Fruit fly (Drosophila melanogaster): ENCODE data around the gene dlg1.

Gene dlg1

DNA sequence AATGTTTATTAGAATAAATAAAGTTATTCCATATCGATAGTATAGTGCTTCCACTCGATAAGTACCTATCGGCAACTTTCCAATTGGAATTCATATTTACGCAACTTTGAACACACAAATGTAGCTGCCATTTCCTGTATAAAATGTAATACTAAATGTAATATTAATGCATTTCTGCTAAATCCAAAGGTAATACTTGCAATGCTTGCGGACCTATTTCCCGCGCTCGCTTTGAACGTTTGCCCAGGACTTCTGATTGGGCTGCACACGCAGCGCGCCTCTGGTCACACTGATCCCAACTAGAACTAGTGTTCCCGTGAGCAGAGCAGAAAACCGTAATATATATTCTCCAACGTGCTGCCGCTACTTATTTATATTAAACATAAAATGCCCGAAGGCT is at the start of gene dlg1:
TSS of gene dlg1 (plus strand) at position 292 of the 400 bp plus-strand sequence.
- TF ChIP-seq CTCF (optimal IDR thresholded peaks at IDR 0.05) (no peak), CG8478 (optimal IDR thresholded peaks at IDR 0.05) (no peak)

dm6 chrX:11319916-11320315 is 49.5 kb upstream of the dlg1 start:
- no peak for TF ChIP-seq CG8478 (optimal IDR thresholded peaks at IDR 0.05)
- TF ChIP-seq CTCF (optimal IDR thresholded peaks at IDR 0.05): peak; percentile 80

DNA sequence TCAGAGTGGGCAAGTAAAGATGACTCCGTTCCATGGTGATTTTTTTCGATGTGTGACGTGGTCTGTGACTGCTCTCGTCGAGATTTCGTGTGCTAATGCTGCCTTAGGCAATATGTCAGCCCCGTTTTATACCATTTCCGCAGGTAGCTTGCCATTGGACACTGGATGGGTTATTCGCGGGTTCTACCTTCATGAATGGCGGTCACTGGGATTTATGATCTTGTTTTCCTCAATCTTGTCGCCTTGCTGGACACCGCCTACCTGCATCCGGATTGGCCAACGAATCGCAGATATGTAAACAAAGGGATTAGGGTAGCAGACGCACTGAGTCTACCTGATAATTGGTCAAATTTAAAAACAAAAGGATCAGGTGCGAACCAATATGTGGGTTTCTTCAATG is 47.2 kb upstream of the dlg1 start, which contains the start of gene sisA:
TSS of gene sisA (minus strand) at position 101 of the 400 bp plus-strand sequence.
- TF ChIP-seq CG8478 (optimal IDR thresholded peaks at IDR 0.05) (no peak), CTCF (optimal IDR thresholded peaks at IDR 0.05) (no peak)

dm6 chrX:11322659-11323058 is 46.8 kb upstream of the dlg1 start:
- TF ChIP-seq CG8478 (optimal IDR thresholded peaks at IDR 0.05) (no peak), CTCF (optimal IDR thresholded peaks at IDR 0.05) (no peak)

- TF ChIP-seq CTCF (optimal IDR thresholded peaks at IDR 0.05): peak in 1 of 2 experiments; percentile 6
- no peak for TF ChIP-seq CG8478 (optimal IDR thresholded peaks at IDR 0.05)
Observed at dm6 chrX:11325175-11325768, 44.2 kb upstream of the dlg1 start, which contains the start of gene Gapvd1. Gapvd1 (plus strand) TSS chrX:11325385.

dm6 chrX:11326213-11326731 is 43.2 kb upstream of the dlg1 start:
- no peak for TF ChIP-seq CTCF (optimal IDR thresholded peaks at IDR 0.05)
- no peak for TF ChIP-seq CG8478 (optimal IDR thresholded peaks at IDR 0.05)

DNA sequence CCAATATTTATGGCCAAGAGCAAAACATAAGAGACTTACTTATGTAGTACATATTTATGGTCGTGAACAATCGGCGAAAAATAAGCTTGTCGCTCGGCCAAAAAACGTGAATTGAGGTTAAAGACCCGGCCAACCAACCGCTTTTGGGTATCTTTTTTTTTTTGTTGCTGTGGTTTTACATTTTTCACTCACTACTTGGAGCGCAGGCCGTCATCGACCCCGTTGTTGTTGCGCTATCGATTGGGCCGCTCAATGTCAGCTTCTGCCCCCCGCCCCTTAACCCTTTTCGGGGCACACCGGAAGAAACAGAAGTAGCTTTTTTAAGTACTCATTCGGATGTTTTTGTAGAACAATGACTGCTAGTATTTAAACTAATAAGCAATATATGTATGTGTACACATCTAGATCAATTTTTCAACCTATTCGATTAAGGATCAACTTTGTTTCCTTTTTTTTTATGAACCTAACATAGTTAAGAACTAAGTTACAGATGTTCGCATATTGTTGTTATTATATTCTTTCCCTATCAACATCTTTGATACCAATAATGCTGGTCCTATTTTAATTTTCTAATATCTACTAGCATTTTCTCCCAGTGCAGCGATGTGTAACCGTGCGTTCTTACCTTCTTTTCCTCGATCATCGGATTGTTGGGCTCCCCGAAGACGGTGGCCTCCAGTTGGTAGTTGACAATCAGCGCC is 31.3 kb upstream of the dlg1 start:
- TF ChIP-seq CTCF (optimal IDR thresholded peaks at IDR 0.05) (no peak), CG8478 (optimal IDR thresholded peaks at IDR 0.05) (no peak)

- no peak for TF ChIP-seq CG8478 (optimal IDR thresholded peaks at IDR 0.05)
- peak in 1 of 2 experiments; percentile 34 for TF ChIP-seq CTCF (optimal IDR thresholded peaks at IDR 0.05)
Observed at dm6 chrX:11338973-11339867, 30.2 kb upstream of the dlg1 start.

DNA sequence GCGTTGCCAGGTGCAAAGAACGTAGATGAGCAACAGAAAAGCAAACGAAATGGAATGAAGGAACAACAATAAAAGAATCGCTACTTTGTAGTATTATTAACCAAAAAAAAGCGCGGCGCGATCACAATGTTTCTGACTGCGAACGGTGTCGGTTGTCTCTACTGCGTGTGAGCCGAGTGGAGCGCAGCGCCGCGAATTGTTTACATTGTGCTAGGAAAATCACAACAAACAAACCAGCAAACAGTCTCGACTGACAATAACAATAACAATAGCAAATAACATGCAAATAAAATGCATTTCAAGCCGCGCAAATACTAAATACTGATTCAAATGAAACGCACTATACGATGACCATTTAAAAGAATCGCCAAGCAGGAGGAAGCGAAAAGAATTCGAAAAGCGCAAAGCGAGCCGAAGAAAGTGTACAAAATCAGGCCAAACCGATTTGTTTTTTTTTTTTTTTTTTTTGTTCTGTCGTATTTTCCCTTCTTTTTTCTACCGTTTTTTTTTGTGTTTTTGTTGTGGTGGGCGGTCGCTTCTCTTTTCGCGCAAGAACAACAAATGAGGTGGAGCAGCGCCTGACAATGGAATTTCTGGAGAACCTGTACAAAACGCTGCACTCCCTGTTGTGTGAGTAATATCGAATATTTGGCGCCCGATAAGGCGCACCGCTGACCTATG is 29.5 kb upstream of the dlg1 start, which contains the start of the genes CG34348 and Kap3:
TSS of gene CG34348 (plus strand) at position 6 of the 681 bp plus-strand sequence.
TSS of gene Kap3 (minus strand) at position 217 of the 681 bp plus-strand sequence.
- TF ChIP-seq CTCF (optimal IDR thresholded peaks at IDR 0.05) (no peak), CG8478 (optimal IDR thresholded peaks at IDR 0.05) (no peak)

DNA sequence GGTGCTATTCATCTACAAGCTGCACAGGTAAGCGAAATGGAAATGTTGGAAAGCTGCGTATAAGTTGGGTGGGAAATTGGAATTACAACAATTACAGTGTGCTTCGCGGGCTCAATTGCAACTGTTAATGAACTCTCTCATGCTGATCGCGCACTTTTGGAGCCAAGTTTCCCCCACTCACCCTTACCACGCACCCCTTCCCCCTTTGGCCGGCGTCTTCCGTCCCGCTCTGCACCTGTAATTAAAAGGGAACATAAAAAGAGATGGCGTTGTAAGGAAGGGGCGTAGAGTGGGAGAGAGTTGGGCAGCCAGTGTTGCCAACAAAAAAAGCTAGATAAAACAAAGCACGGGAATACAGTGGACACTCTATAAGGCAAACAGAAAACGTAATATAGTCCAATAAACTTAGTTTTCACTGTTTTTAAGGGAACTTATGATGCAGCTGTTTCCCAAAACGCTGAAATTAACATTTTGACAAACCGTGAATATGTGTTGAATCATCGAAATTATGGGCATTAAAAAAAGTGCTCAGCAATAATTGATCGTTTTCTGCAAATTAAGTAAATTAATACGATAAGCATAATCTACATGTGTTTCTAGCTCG is 28.6 kb upstream of the dlg1 start:
- TF ChIP-seq CTCF (optimal IDR thresholded peaks at IDR 0.05): no peak
- no peak for TF ChIP-seq CG8478 (optimal IDR thresholded peaks at IDR 0.05)

DNA sequence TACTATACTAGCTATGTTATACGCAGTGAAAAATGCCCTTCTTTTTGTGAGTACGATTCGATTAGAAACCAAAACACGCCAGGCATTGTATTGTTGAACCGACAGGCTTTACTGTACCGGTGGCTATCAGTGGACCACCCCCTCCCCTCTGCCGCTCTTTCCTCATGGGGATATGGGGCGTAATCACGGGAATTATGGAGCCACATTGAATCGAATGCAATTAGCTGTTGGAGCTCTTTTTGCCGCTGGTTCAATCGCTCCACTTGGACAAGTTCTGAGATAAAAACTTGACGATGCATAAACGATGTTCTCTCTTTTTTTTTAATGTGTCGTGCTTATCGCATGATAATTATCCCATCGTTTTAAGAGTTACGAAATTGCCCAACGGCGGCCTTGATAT is 27.3 kb upstream of the dlg1 start:
- no peak for TF ChIP-seq CG8478 (optimal IDR thresholded peaks at IDR 0.05)
- TF ChIP-seq CTCF (optimal IDR thresholded peaks at IDR 0.05): no peak

DNA sequence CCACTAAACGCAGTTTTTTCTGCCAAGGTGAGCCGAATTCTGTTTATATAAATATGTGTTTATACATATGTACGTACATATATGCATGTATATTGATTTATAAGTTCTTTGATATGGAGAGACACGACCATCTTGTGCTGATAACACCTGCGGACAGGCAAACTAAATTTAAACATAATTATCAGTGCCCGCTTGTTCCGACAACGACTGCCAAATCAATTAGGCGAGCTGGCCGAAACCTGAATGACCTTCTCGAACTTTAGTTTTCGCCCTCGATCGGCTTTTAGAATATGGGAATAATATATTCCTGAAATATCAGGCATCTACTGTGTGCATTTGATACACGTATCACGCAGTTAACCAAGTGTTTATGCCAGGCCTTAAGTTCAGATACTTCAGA is 26.7 kb upstream of the dlg1 start:
- no peak for TF ChIP-seq CG8478 (optimal IDR thresholded peaks at IDR 0.05)
- no peak for TF ChIP-seq CTCF (optimal IDR thresholded peaks at IDR 0.05)

dm6 chrX:11347809-11348208 is 21.7 kb upstream of the dlg1 start, which contains the start of the genes GCS1 and CG11756:
GCS1 (minus strand) TSS chrX:11348001.
CG11756 (plus strand) TSS chrX:11348120.
- TF ChIP-seq CG8478 (optimal IDR thresholded peaks at IDR 0.05) (no peak), CTCF (optimal IDR thresholded peaks at IDR 0.05) (peak in 1 of 2 experiments; percentile 26)

dm6 chrX:11348829-11349228 is 20.6 kb upstream of the dlg1 start, which contains the start of gene CG1738:
CG1738 (plus strand) TSS chrX:11349049.
- no peak for TF ChIP-seq CTCF (optimal IDR thresholded peaks at IDR 0.05)
- no peak for TF ChIP-seq CG8478 (optimal IDR thresholded peaks at IDR 0.05)

Measured in S2 (cell line).